Fruit fly (Drosophila melanogaster): ENCODE measurements around the gene CG7530.

The CG7530 gene

DNA sequence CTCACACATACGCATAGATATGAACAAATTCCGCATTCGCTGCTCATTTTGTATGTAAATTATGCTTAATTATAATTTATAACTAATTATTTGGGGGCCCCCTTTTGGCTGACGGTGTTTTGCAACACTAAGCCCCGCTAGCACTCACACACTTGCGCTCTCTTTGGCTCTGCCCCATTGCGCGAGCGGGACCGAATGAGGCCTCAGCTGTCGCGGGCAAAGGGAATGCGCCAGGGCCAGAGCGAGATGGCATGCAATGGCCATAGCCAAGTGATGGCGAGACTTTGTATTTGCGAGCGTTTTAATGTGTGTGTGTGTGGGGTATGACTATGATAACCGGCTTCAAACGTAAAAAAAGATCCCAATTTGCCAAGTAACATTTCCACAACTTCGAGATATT, 7.8 kb upstream of the CG7530 start:
- peak; percentile 70 for TF ChIP-seq Jra (GFP tag; optimal IDR thresholded peaks at IDR 0.05)
- no peak for TF ChIP-seq dsf (GFP tag; optimal IDR thresholded peaks at IDR 0.05; ENCODE audit: borderline replicate concordance)
- TF ChIP-seq Sp1 (GFP tag; optimal IDR thresholded peaks at IDR 0.05) = peak; percentile 35
- no peak for TF ChIP-seq Myc (optimal IDR thresholded peaks at IDR 0.05)
- peak; percentile 53 for TF ChIP-seq h (GFP tag; optimal IDR thresholded peaks at IDR 0.05)
- no peak for TF ChIP-seq ey (GFP tag; optimal IDR thresholded peaks at IDR 0.05)
- peak; percentile 34 for TF ChIP-seq CG9705 (GFP tag; optimal IDR thresholded peaks at IDR 0.05)
- peak; percentile 50 for TF ChIP-seq CrebA (GFP tag; optimal IDR thresholded peaks at IDR 0.05; ENCODE audit: borderline replicate concordance)
- no peak for TF ChIP-seq dmrt93B (GFP tag; optimal IDR thresholded peaks at IDR 0.05)
- TF ChIP-seq br (GFP tag; optimal IDR thresholded peaks at IDR 0.05) = peak; percentile 66
- TF ChIP-seq Dfd (GFP tag; optimal IDR thresholded peaks at IDR 0.05) = no peak
- TF ChIP-seq Hr83 (GFP tag; optimal IDR thresholded peaks at IDR 0.05; ENCODE audit: poor library complexity, severe bottlenecking) = peak; percentile 90
- TF ChIP-seq N (GFP tag; optimal IDR thresholded peaks at IDR 0.05) = peak; percentile 13
- peak; percentile 36 for TF ChIP-seq CG32264 (GFP tag; optimal IDR thresholded peaks at IDR 0.05)
- peak; percentile 0 for TF ChIP-seq OdsH (GFP tag; optimal IDR thresholded peaks at IDR 0.05)
- TF ChIP-seq HLH106 (tag; optimal IDR thresholded peaks at IDR 0.05) = peak; percentile 52
- TF ChIP-seq Hr78 (GFP tag; optimal IDR thresholded peaks at IDR 0.05) = no peak
- TF ChIP-seq Dif (GFP tag; optimal IDR thresholded peaks at IDR 0.05; ENCODE audit: partially characterized antibody) = peak; percentile 89
- TF ChIP-seq fru (GFP tag; optimal IDR thresholded peaks at IDR 0.05) = peak; percentile 75
- peak; percentile 67 for TF ChIP-seq rgr (GFP tag; optimal IDR thresholded peaks at IDR 0.05)
- peak; percentile 29 for TF ChIP-seq Rel (GFP tag; optimal IDR thresholded peaks at IDR 0.05)
- TF ChIP-seq Rel (tag; optimal IDR thresholded peaks at IDR 0.05) = peak; percentile 99
- peak; percentile 43 for TF ChIP-seq Hnf4 (GFP tag; optimal IDR thresholded peaks at IDR 0.05)
- TF ChIP-seq GATAd (GFP tag; optimal IDR thresholded peaks at IDR 0.05) = no peak
- peak in 1 of 2 experiments; percentile 73 for TF ChIP-seq dl (GFP tag; optimal IDR thresholded peaks at IDR 0.05; ENCODE audit: insufficient read depth in 1 of 2, partially characterized antibody in 2 of 2)
- TF ChIP-seq jim (GFP tag; optimal IDR thresholded peaks at IDR 0.05) = peak; percentile 59
- no peak for TF ChIP-seq lola (GFP tag; optimal IDR thresholded peaks at IDR 0.05)
- peak; percentile 29 for TF ChIP-seq brk (GFP tag; optimal IDR thresholded peaks at IDR 0.05)

DNA sequence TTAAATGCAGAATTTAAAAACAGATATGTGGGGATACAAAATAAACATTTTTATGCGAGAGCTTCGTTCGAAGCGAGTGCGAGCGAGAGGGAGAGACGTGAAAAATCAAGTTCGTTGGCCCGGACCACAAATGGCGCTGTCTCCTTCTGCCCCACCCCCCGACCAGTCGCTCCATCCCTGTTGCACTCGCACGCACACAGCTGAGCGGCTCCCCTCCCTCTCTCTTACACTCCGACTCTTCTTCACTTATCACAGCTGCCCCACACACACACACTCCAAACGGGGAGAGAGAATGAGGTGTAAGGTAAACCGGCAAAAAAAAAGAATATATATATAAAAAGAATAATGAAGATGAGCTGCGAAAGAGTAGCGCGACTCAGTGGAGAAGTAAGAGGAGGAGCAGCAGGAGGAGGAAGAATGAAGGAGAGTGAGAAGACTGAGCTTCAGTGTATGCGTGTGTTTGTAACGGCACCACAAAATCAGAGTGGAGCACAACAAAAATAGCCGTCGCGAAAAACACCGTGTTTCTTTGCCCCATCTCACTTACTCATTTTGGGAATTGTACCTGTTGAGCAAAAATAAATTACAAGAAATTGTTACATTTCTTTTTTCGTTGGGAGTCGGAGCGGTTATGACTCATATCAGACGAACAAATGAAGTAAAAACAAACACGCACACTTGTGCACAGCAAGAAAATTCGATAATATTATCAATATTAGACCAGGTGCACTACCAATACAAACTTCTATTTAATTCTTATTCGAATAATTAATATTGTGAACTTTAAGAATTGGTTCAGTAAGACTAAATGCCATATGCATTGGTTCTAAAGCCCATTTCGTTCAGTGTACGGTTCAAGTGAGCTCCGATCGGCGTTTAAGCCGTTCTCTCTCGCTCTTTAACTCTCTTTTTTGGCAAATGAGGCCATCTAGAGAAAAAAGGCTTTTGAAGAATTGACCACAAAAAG, 6.9 kb upstream of the CG7530 start:
- TF ChIP-seq Hnf4 (GFP tag; optimal IDR thresholded peaks at IDR 0.05) (peak; percentile 95), OdsH (GFP tag; optimal IDR thresholded peaks at IDR 0.05) (peak; percentile 95), lola (GFP tag; optimal IDR thresholded peaks at IDR 0.05) (no peak), ey (GFP tag; optimal IDR thresholded peaks at IDR 0.05) (peak; percentile 97), usp (GFP tag; optimal IDR thresholded peaks at IDR 0.05) (no peak), CrebA (GFP tag; optimal IDR thresholded peaks at IDR 0.05; ENCODE audit: borderline replicate concordance) (peak; percentile 40), brk (GFP tag; optimal IDR thresholded peaks at IDR 0.05) (peak; percentile 84), HLH106 (tag; optimal IDR thresholded peaks at IDR 0.05) (peak; percentile 96), Myc (optimal IDR thresholded peaks at IDR 0.05) (no peak), fru (GFP tag; optimal IDR thresholded peaks at IDR 0.05) (peak; percentile 96), psq (GFP tag; optimal IDR thresholded peaks at IDR 0.05) (peak; percentile 98), br (GFP tag; optimal IDR thresholded peaks at IDR 0.05) (peak; percentile 97), CG32264 (GFP tag; optimal IDR thresholded peaks at IDR 0.05) (peak; percentile 94), Jra (GFP tag; optimal IDR thresholded peaks at IDR 0.05) (peak; percentile 91), foxo (GFP tag; optimal IDR thresholded peaks at IDR 0.05) (peak; percentile 72 to 98), Rel (GFP tag; optimal IDR thresholded peaks at IDR 0.05) (peak; percentile 56), Rel (tag; optimal IDR thresholded peaks at IDR 0.05) (peak; percentile 65), N (GFP tag; optimal IDR thresholded peaks at IDR 0.05) (no peak), dl (GFP tag; optimal IDR thresholded peaks at IDR 0.05; ENCODE audit: insufficient read depth in 1 of 2, partially characterized antibody in 2 of 2) (peak in 1 of 2 experiments; percentile 28), Abd-B (GFP tag; optimal IDR thresholded peaks at IDR 0.05) (no peak), tai (GFP tag; optimal IDR thresholded peaks at IDR 0.05) (peak; percentile 74), pan (optimal IDR thresholded peaks at IDR 0.05) (no peak), GATAd (GFP tag; optimal IDR thresholded peaks at IDR 0.05) (peak; percentile 46), Vsx2 (GFP tag; optimal IDR thresholded peaks at IDR 0.05; ENCODE audit: partially characterized antibody) (peak; percentile 16), dsf (GFP tag; optimal IDR thresholded peaks at IDR 0.05; ENCODE audit: borderline replicate concordance) (peak; percentile 82), woc (GFP tag; optimal IDR thresholded peaks at IDR 0.05) (peak; percentile 92), Hr78 (GFP tag; optimal IDR thresholded peaks at IDR 0.05) (no peak), Dfd (GFP tag; optimal IDR thresholded peaks at IDR 0.05) (no peak), Sp1 (GFP tag; optimal IDR thresholded peaks at IDR 0.05) (peak; percentile 95), rgr (GFP tag; optimal IDR thresholded peaks at IDR 0.05) (peak; percentile 96), Mio (GFP tag; optimal IDR thresholded peaks at IDR 0.05) (peak; percentile 74), jim (GFP tag; optimal IDR thresholded peaks at IDR 0.05) (no peak), dmrt93B (GFP tag; optimal IDR thresholded peaks at IDR 0.05) (peak; percentile 93), sage (GFP tag; optimal IDR thresholded peaks at IDR 0.05) (peak; percentile 92), Dif (GFP tag; optimal IDR thresholded peaks at IDR 0.05; ENCODE audit: partially characterized antibody) (no peak), h (GFP tag; optimal IDR thresholded peaks at IDR 0.05) (peak; percentile 97), sv (GFP tag; optimal IDR thresholded peaks at IDR 0.05) (peak; percentile 92), Hr83 (GFP tag; optimal IDR thresholded peaks at IDR 0.05; ENCODE audit: poor library complexity, severe bottlenecking) (peak; percentile 88), CG9705 (GFP tag; optimal IDR thresholded peaks at IDR 0.05) (peak; percentile 86)
